Worm (Caenorhabditis elegans): ENCODE measurements around the gene ZK632.4.

Gene ZK632.4

ce11 chrIII:9765465-9765900, 41.8 kb downstream of the ZK632.4 start (continued):
- TF ChIP-seq lag-1 (GFP tag; IDR thresholded peaks at IDR 0.05) = peak; percentile 94
- peak; percentile 44; the same call in 1 of the 2 replicates for TF ChIP-seq attf-6 (GFP tag; IDR thresholded peaks at IDR 0.05)
- peak; percentile 72 for TF ChIP-seq hsf-1 (GFP tag; IDR thresholded peaks at IDR 0.05)
- TF ChIP-seq ceh-58 (GFP tag; IDR thresholded peaks at IDR 0.05) = no peak
- TF ChIP-seq pha-4 (tag; optimal IDR thresholded peaks at IDR 0.05) = peak; percentile 95
- peak; percentile 79 for TF ChIP-seq F10E7.11 (tag; optimal IDR thresholded peaks at IDR 0.05)
- peak; percentile 93 for TF ChIP-seq egl-18 (GFP tag; IDR thresholded peaks at IDR 0.05)
- TF ChIP-seq aptf-3 (GFP tag; IDR thresholded peaks at IDR 0.05) = no peak
- peak; percentile 92 for TF ChIP-seq akir-1 (GFP tag; optimal IDR thresholded peaks at IDR 0.05)
- TF ChIP-seq nhr-120 (GFP tag; IDR thresholded peaks at IDR 0.05) = no peak
- TF ChIP-seq B0261.1 (tag; optimal IDR thresholded peaks at IDR 0.05) = peak; percentile 41
- peak; percentile 61 for TF ChIP-seq fkh-3 (tag; optimal IDR thresholded peaks at IDR 0.05)
- peak; percentile 55 for TF ChIP-seq snpc-3.4 (tag; optimal IDR thresholded peaks at IDR 0.05)
- TF ChIP-seq somi-1 (GFP tag; optimal IDR thresholded peaks at IDR 0.05) = peak; percentile 99
- TF ChIP-seq B0035.1 (tag; optimal IDR thresholded peaks at IDR 0.05) = peak; percentile 90
- no peak for TF ChIP-seq tbx-9 (tag; optimal IDR thresholded peaks at IDR 0.05; ENCODE audit: borderline replicate concordance)
- TF ChIP-seq F22D6.2 (tag; optimal IDR thresholded peaks at IDR 0.05) = peak; percentile 89
- TF ChIP-seq B0336.3 (GFP tag; IDR thresholded peaks at IDR 0.05) = peak; percentile 99
- no peak for TF ChIP-seq F55B11.4 (tag; optimal IDR thresholded peaks at IDR 0.05; ENCODE audit: borderline replicate concordance, insufficient read depth)
- peak; percentile 96 for TF ChIP-seq mcd-1 (GFP tag; IDR thresholded peaks at IDR 0.05)

- TF ChIP-seq Y95B8A.8 (GFP tag; IDR thresholded peaks at IDR 0.05) = no peak
- 0 out of 2 replicates have a peak, but pooled peaks have one; percentile 12 for TF ChIP-seq F33H1.4 (GFP tag; IDR thresholded peaks at IDR 0.05)
- TF ChIP-seq mcd-1 (GFP tag; IDR thresholded peaks at IDR 0.05) = peak; percentile 22; the same call in 1 of the 2 replicates
- TF ChIP-seq zfh-2 (GFP tag; conservative IDR thresholded peaks at IDR 0.05) = peak; percentile 63; the same call in 1 of the 2 replicates
- 0 out of 2 replicates have a peak, but pooled peaks have one; percentile 60 for TF ChIP-seq bed-1 (GFP tag; IDR thresholded peaks at IDR 0.05)
- no peak for TF ChIP-seq him-1 (tag; optimal IDR thresholded peaks at IDR 0.05)
These were observed 42.5 kb downstream of the ZK632.4 start for ce11 chrIII:9764718-9765117.

- no peak for TF ChIP-seq tlf-1 (GFP tag; optimal IDR thresholded peaks at IDR 0.05)
- TF ChIP-seq aptf-3 (GFP tag; IDR thresholded peaks at IDR 0.05) = no peak
- no peak for TF ChIP-seq F10E7.11 (tag; optimal IDR thresholded peaks at IDR 0.05)
- no peak for TF ChIP-seq ceh-58 (GFP tag; IDR thresholded peaks at IDR 0.05)
- TF ChIP-seq F33H1.4 (GFP tag; IDR thresholded peaks at IDR 0.05) = peak; percentile 81
- TF ChIP-seq nfya-1 (tag; optimal IDR thresholded peaks at IDR 0.05; ENCODE audit: borderline replicate concordance, insufficient read depth) = no peak
- TF ChIP-seq hsf-1 (GFP tag; IDR thresholded peaks at IDR 0.05) = no peak
- TF ChIP-seq efl-1 (GFP tag; optimal IDR thresholded peaks at IDR 0.05) = peak; percentile 16
- no peak for TF ChIP-seq lin-26 (GFP tag; IDR thresholded peaks at IDR 0.05)
- no peak for TF ChIP-seq nfyb-1 (GFP tag; IDR thresholded peaks at IDR 0.05)
- TF ChIP-seq F52B5.7 (tag; optimal IDR thresholded peaks at IDR 0.05) = no peak
- TF ChIP-seq ZK185.1 (tag; optimal IDR thresholded peaks at IDR 0.05; ENCODE audit: poor library complexity, severe bottlenecking) = no peak
- TF ChIP-seq ceh-79 (tag; optimal IDR thresholded peaks at IDR 0.05) = no peak
- no peak for TF ChIP-seq dox-1 (GFP tag; IDR thresholded peaks at IDR 0.05)
- TF ChIP-seq let-607 (tag; optimal IDR thresholded peaks at IDR 0.05) = no peak
- TF ChIP-seq sdz-38 (tag; optimal IDR thresholded peaks at IDR 0.05) = no peak
- peak; percentile 3 for TF ChIP-seq lin-54 (GFP tag; optimal IDR thresholded peaks at IDR 0.05)
- no peak for TF ChIP-seq nhr-80 (tag; optimal IDR thresholded peaks at IDR 0.05)
- TF ChIP-seq tbp1 (GFP tag; optimal IDR thresholded peaks at IDR 0.05) = no peak
- TF ChIP-seq F55B11.4 (tag; optimal IDR thresholded peaks at IDR 0.05; ENCODE audit: borderline replicate concordance, insufficient read depth) = no peak
- no peak for TF ChIP-seq lin-40 (tag; optimal IDR thresholded peaks at IDR 0.05)
- TF ChIP-seq mel-28 (tag; optimal IDR thresholded peaks at IDR 0.05; ENCODE audit: borderline replicate concordance) = no peak
- TF ChIP-seq sea-2 (GFP tag; IDR thresholded peaks at IDR 0.05) = no peak
- no peak for TF ChIP-seq C17E4.6 (GFP tag; IDR thresholded peaks at IDR 0.05)
- no peak for TF ChIP-seq unc-130 (GFP tag; optimal IDR thresholded peaks at IDR 0.05)
These were observed 45.0 kb downstream of the ZK632.4 start, which contains the start of gene gcc-2 for ce11 chrIII:9762093-9762748. gcc-2 (minus strand) TSS chrIII:9762143.

Measured in whole organism, young adult.